Worm (Caenorhabditis elegans) whole organism, young adult: Measurements from ENCODE around the gene gly-14.
A peak's percentile ranks its signal among the peaks of the same experiment; 100 is the strongest.

ENCODE experiments used
- F22D6.2 ChIP-seq: sonication (generic microtip); optimal IDR thresholded peaks from 2 replicates; lab custom pipeline; 2016; ENCODE audit warnings: mild to moderate bottlenecking, missing genetic modification characterization, missing compliant biosample characterization
- ZK185.1 ChIP-seq: sonication (generic microtip); optimal IDR thresholded peaks from 2 replicates; lab custom pipeline; 2016; ENCODE audit warnings: mild to moderate bottlenecking, missing genetic modification characterization, missing compliant biosample characterization; ENCODE audit not compliant: poor library complexity, severe bottlenecking
- hsf-1 ChIP-seq: fragments of 200-800 bp; sonication (Bioruptor generic); IDR thresholded peaks from 2 replicates; pipeline ENCODE4 v1.3.6; 2022; ENCODE audit warnings: missing genetic modification reagents, missing genetic modification characterization, missing compliant biosample characterization
- let-526 ChIP-seq: fragments of 200-800 bp; sonication (Bioruptor generic); IDR thresholded peaks from 2 replicates; pipeline ENCODE4 v1.3.6; 2022; ENCODE audit warnings: missing genetic modification reagents, missing genetic modification characterization, missing compliant biosample characterization
- nfya-2 ChIP-seq: fragments of 200-800 bp; sonication (Bioruptor generic); IDR thresholded peaks from 2 replicates; pipeline ENCODE4 v1.3.6; 2022; ENCODE audit warnings: missing genetic modification reagents, missing genetic modification characterization, missing compliant biosample characterization
- unc-62 ChIP-seq: fragments of 150-350 bp; optimal IDR thresholded peaks from 2 replicates; lab custom pipeline; 2014; ENCODE audit warnings: missing biosample characterization, missing genetic modification reagents, missing genetic modification characterization

DNA sequence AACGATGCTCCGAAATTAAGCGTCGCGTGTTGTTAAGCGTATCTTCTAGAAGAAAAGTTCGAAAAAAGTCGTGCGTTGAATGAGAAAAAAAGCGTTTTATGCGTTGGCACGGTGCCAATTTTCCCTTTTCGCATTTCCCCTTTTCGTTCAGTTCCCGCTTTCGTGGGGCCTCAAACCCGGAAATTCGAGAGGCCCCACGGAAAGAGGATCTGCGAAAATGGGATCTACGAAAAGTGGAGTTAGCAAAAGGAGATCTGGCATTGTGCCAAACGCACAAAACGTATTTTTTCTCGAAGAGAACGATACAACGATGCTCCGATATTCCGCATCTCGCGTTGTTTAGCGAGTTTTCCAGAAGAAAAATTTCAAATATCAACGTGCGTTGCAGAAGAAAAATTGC, 6.8 kb upstream of the gly-14 start:
- TF ChIP-seq let-526 (GFP tag; lab: Robert Waterston, UW) (peak; percentile 72; the same call in 1 of the 2 replicates), nfya-2 (GFP tag; lab: Robert Waterston, UW) (no peak), F22D6.2 (tag; lab: Kevin White, UChicago) (no peak), hsf-1 (no peak), ZK185.1 (tag; lab: Kevin White, UChicago) (no peak), unc-62 (no peak)
